Fruit fly (Drosophila melanogaster) Kc167 (cell line): ENCODE data around the gene MED27.

Experiments
- Myc ChIP-seq: fragments of >200 bp; optimal IDR thresholded peaks from 2 replicates; lab custom pipeline; 2017; ENCODE audit warnings: missing external identifiers
- Sin3A ChIP-seq: fragments of >200 bp; optimal IDR thresholded peaks from 2 replicates; lab custom pipeline; 2018; ENCODE audit warnings: missing external identifiers
- h ChIP-seq: fragments of >200 bp; optimal IDR thresholded peaks from 3 replicates; lab custom pipeline; 2018; ENCODE audit warnings: missing external identifiers
- insv ChIP-seq: fragments of >200 bp; optimal IDR thresholded peaks from 3 replicates; lab custom pipeline; 2018; ENCODE audit warnings: missing external identifiers
- psq ChIP-seq: fragments of >200 bp; optimal IDR thresholded peaks from 2 replicates; lab custom pipeline; 2017; ENCODE audit warnings: missing external identifiers
- ttk ChIP-seq: sonication (Bioruptor generic); optimal IDR thresholded peaks from 2 replicates; lab custom pipeline; 2017; ENCODE audit warnings: missing external identifiers

Gene MED27

dm6 chr3R:5669740-5670659 is 15.1 kb downstream of the MED27 start:
- peak; percentile 85 for TF ChIP-seq psq (lab: Kevin White, UChicago)
- no peak for TF ChIP-seq Sin3A (lab: Kevin White, UChicago)

dm6 chr3R:5670660-5671264 is 15.8 kb downstream of the MED27 start:
- TF ChIP-seq Sin3A (lab: Kevin White, UChicago) (no peak), h (no peak), ttk (lab: Kevin White, UChicago) (no peak), Myc (no peak), psq (lab: Kevin White, UChicago) (no peak), insv (no peak)

dm6 chr3R:5671265-5671663 is 16.3 kb downstream of the MED27 start:
- TF ChIP-seq ttk (lab: Kevin White, UChicago) (no peak), h (no peak), Sin3A (lab: Kevin White, UChicago) (no peak), psq (lab: Kevin White, UChicago) (no peak), insv (no peak), Myc (no peak)

- TF ChIP-seq psq (lab: Kevin White, UChicago), result no peak
- TF ChIP-seq Sin3A (lab: Kevin White, UChicago), result no peak
- TF ChIP-seq Myc, result no peak
- TF ChIP-seq h, result no peak
- no peak for TF ChIP-seq ttk (lab: Kevin White, UChicago)
Measured at dm6 chr3R:5671795-5672657, 17.1 kb downstream of the MED27 start.

- TF ChIP-seq insv (no peak), h (no peak), psq (lab: Kevin White, UChicago) (no peak), ttk (lab: Kevin White, UChicago) (no peak), Myc (no peak), Sin3A (lab: Kevin White, UChicago) (no peak)
Measured at dm6 chr3R:5672658-5673217, 17.8 kb downstream of the MED27 start.

dm6 chr3R:5682238-5682637 is 27.3 kb downstream of the MED27 start:
- TF ChIP-seq h (no peak), insv (no peak), psq (lab: Kevin White, UChicago) (no peak)

- no peak for TF ChIP-seq Myc
- TF ChIP-seq ttk (lab: Kevin White, UChicago), result no peak
- TF ChIP-seq h, result no peak
- no peak for TF ChIP-seq psq (lab: Kevin White, UChicago)
- no peak for TF ChIP-seq Sin3A (lab: Kevin White, UChicago)
- no peak for TF ChIP-seq insv
Measured at dm6 chr3R:5682921-5683748, 28.2 kb downstream of the MED27 start.

- TF ChIP-seq insv, result no peak
- no peak for TF ChIP-seq ttk (lab: Kevin White, UChicago)
- TF ChIP-seq h, result no peak
- no peak for TF ChIP-seq Sin3A (lab: Kevin White, UChicago)
- no peak for TF ChIP-seq psq (lab: Kevin White, UChicago)
- no peak for TF ChIP-seq Myc
Measured at dm6 chr3R:5684550-5685118, 29.7 kb downstream of the MED27 start.

- TF ChIP-seq ttk (lab: Kevin White, UChicago), result no peak
- no peak for TF ChIP-seq Sin3A (lab: Kevin White, UChicago)
- TF ChIP-seq psq (lab: Kevin White, UChicago), result no peak
- TF ChIP-seq insv, result no peak
- no peak for TF ChIP-seq Myc
- TF ChIP-seq h, result no peak
Measured at dm6 chr3R:5685269-5686048, 30.5 kb downstream of the MED27 start, which contains the start of the genes Rab23 and plx. Rab23 (minus strand) TSS chr3R:5685434. plx (plus strand) TSS chr3R:5685855.

- TF ChIP-seq Myc (no peak), Sin3A (lab: Kevin White, UChicago) (no peak), psq (lab: Kevin White, UChicago) (no peak), insv (no peak), ttk (lab: Kevin White, UChicago) (no peak), h (no peak)
Measured at dm6 chr3R:5686049-5686757, 31.3 kb downstream of the MED27 start.
